Worm (Caenorhabditis elegans) whole organism, midembryonic: ENCODE measurements around the gene slc-17.4.

Experiments used
- T22C8.4 ChIP-seq: fragments of 200-800 bp; sonication (Bioruptor generic); IDR thresholded peaks from 2 replicates; pipeline ENCODE4 v1.3.6; 2022; ENCODE audit warnings: missing genetic modification characterization, missing compliant biosample characterization
- cog-1 ChIP-seq: sonication (generic microtip); optimal IDR thresholded peaks from 2 replicates; lab custom pipeline; 2016; ENCODE audit warnings: missing genetic modification characterization, missing compliant biosample characterization
- flt-1 ChIP-seq: fragments of 200-800 bp; sonication (Bioruptor generic); IDR thresholded peaks from 2 replicates; pipeline ENCODE4 v1.3.6; 2022; ENCODE audit warnings: missing genetic modification characterization, missing compliant biosample characterization
- klf-2 ChIP-seq: fragments of 200-800 bp; sonication (Bioruptor generic); conservative IDR thresholded peaks from 2 replicates; pipeline ENCODE4 v1.3.6; 2022; ENCODE audit warnings: missing genetic modification reagents, missing genetic modification characterization, missing compliant biosample characterization
- med-1 ChIP-seq: sonication (generic microtip); optimal IDR thresholded peaks from 2 replicates; lab custom pipeline; 2017; ENCODE audit warnings: missing genetic modification characterization, mild to moderate bottlenecking, missing compliant biosample characterization, antibody characterized with exemption, missing genetic modification reagents; ENCODE audit not compliant: insufficient read depth
- ref-1 ChIP-seq: fragments of 200-800 bp; sonication (Bioruptor generic); conservative IDR thresholded peaks from 2 replicates; pipeline ENCODE4 v1.3.6; 2022; ENCODE audit warnings: missing genetic modification reagents, missing genetic modification characterization, missing compliant biosample characterization
- tab-1 ChIP-seq: fragments of 200-800 bp; sonication (Bioruptor generic); IDR thresholded peaks from 2 replicates; pipeline ENCODE4 v1.3.6; 2022; ENCODE audit warnings: missing genetic modification characterization, missing compliant biosample characterization
- ztf-23 ChIP-seq: fragments of 200-800 bp; sonication (Bioruptor generic); IDR thresholded peaks from 2 replicates; pipeline ENCODE4 v1.3.6; 2022; ENCODE audit warnings: missing genetic modification reagents, missing genetic modification characterization, missing compliant biosample characterization
- ztf-29 ChIP-seq: fragments of 200-800 bp; sonication (Bioruptor generic); IDR thresholded peaks from 2 replicates; pipeline ENCODE4 v1.3.6; 2022; ENCODE audit warnings: missing genetic modification reagents, missing genetic modification characterization, missing compliant biosample characterization

slc-17.4 gene

ce11 chrIV:17291629-17292199, at the start of gene slc-17.4, which contains the start of gene T28F3.11:
slc-17.4 (minus strand) TSS chrIV:17291733.
T28F3.11 (minus strand) TSS chrIV:17291679.
- TF ChIP-seq med-1, result no peak
- TF ChIP-seq cog-1 (tag; lab: Kevin White, UChicago), result no peak

ce11 chrIV:17341033-17341432, 49.5 kb upstream of the slc-17.4 start:
- TF ChIP-seq med-1 (no peak), ref-1 (GFP tag; lab: Robert Waterston, UW) (no peak), ztf-23 (GFP tag; lab: Robert Waterston, UW) (no peak), tab-1 (GFP tag; lab: Robert Waterston, UW) (no peak), cog-1 (tag; lab: Kevin White, UChicago) (no peak), flt-1 (GFP tag; lab: Robert Waterston, UW) (no peak), ztf-29 (no peak), T22C8.4 (GFP tag; lab: Robert Waterston, UW) (no peak), klf-2 (GFP tag; lab: Robert Waterston, UW) (no peak)

- TF ChIP-seq ztf-29, result no peak
- no peak for TF ChIP-seq cog-1 (tag; lab: Kevin White, UChicago)
- no peak for TF ChIP-seq flt-1 (GFP tag; lab: Robert Waterston, UW)
- no peak for TF ChIP-seq klf-2 (GFP tag; lab: Robert Waterston, UW)
- no peak for TF ChIP-seq ztf-23 (GFP tag; lab: Robert Waterston, UW)
- no peak for TF ChIP-seq tab-1 (GFP tag; lab: Robert Waterston, UW)
- no peak for TF ChIP-seq ref-1 (GFP tag; lab: Robert Waterston, UW)
- no peak for TF ChIP-seq med-1
- no peak for TF ChIP-seq T22C8.4 (GFP tag; lab: Robert Waterston, UW)
These were observed 47.5 kb upstream of the slc-17.4 start, which contains the start of gene C49C3.10 for ce11 chrIV:17338920-17339510. C49C3.10 (minus strand) TSS chrIV:17338970.

- TF ChIP-seq flt-1 (GFP tag; lab: Robert Waterston, UW) (no peak), cog-1 (tag; lab: Kevin White, UChicago) (no peak), tab-1 (GFP tag; lab: Robert Waterston, UW) (no peak), T22C8.4 (GFP tag; lab: Robert Waterston, UW) (no peak), med-1 (no peak), klf-2 (GFP tag; lab: Robert Waterston, UW) (no peak), ztf-23 (GFP tag; lab: Robert Waterston, UW) (no peak), ref-1 (GFP tag; lab: Robert Waterston, UW) (no peak), ztf-29 (no peak)
These were observed 43.5 kb upstream of the slc-17.4 start, which contains the start of gene C49C3.8 for ce11 chrIV:17335031-17335430. C49C3.8 (plus strand) TSS chrIV:17335203.

- TF ChIP-seq ztf-23 (GFP tag; lab: Robert Waterston, UW) (no peak), tab-1 (GFP tag; lab: Robert Waterston, UW) (no peak), ztf-29 (no peak), cog-1 (tag; lab: Kevin White, UChicago) (no peak), med-1 (no peak), T22C8.4 (GFP tag; lab: Robert Waterston, UW) (no peak)
These were observed 42.2 kb upstream of the slc-17.4 start, which contains the start of gene C49C3.15 for ce11 chrIV:17333542-17334281. C49C3.15 (plus strand) TSS chrIV:17334231.

- TF ChIP-seq ref-1 (GFP tag; lab: Robert Waterston, UW) (no peak), cog-1 (tag; lab: Kevin White, UChicago) (no peak), med-1 (no peak), ztf-23 (GFP tag; lab: Robert Waterston, UW) (no peak), klf-2 (GFP tag; lab: Robert Waterston, UW) (no peak), flt-1 (GFP tag; lab: Robert Waterston, UW) (no peak), T22C8.4 (GFP tag; lab: Robert Waterston, UW) (no peak), ztf-29 (no peak), tab-1 (GFP tag; lab: Robert Waterston, UW) (no peak)
These were observed 40.7 kb upstream of the slc-17.4 start, which contains the start of gene C49C3.7 for ce11 chrIV:17332261-17332660. C49C3.7 (plus strand) TSS chrIV:17332561.

ce11 chrIV:17331100-17331577, 39.6 kb upstream of the slc-17.4 start, which contains the start of gene C49C3.6:
C49C3.6 (plus strand) TSS chrIV:17331527.
- TF ChIP-seq ztf-23 (GFP tag; lab: Robert Waterston, UW), result no peak
- TF ChIP-seq flt-1 (GFP tag; lab: Robert Waterston, UW), result no peak
- no peak for TF ChIP-seq ref-1 (GFP tag; lab: Robert Waterston, UW)
- no peak for TF ChIP-seq T22C8.4 (GFP tag; lab: Robert Waterston, UW)
- no peak for TF ChIP-seq cog-1 (tag; lab: Kevin White, UChicago)
- TF ChIP-seq tab-1 (GFP tag; lab: Robert Waterston, UW), result no peak
- no peak for TF ChIP-seq ztf-29
- TF ChIP-seq klf-2 (GFP tag; lab: Robert Waterston, UW), result no peak
- no peak for TF ChIP-seq med-1

- TF ChIP-seq klf-2 (GFP tag; lab: Robert Waterston, UW) (no peak), ztf-23 (GFP tag; lab: Robert Waterston, UW) (no peak), T22C8.4 (GFP tag; lab: Robert Waterston, UW) (no peak), ztf-29 (no peak), ref-1 (GFP tag; lab: Robert Waterston, UW) (no peak), tab-1 (GFP tag; lab: Robert Waterston, UW) (no peak), cog-1 (tag; lab: Kevin White, UChicago) (no peak), flt-1 (GFP tag; lab: Robert Waterston, UW) (no peak), med-1 (no peak)
These were observed 37.3 kb upstream of the slc-17.4 start, which contains the start of gene ceh-88 for ce11 chrIV:17328834-17329233. ceh-88 (plus strand) TSS chrIV:17329188.

- no peak for TF ChIP-seq tab-1 (GFP tag; lab: Robert Waterston, UW)
- no peak for TF ChIP-seq ztf-23 (GFP tag; lab: Robert Waterston, UW)
These were observed 28.9 kb upstream of the slc-17.4 start, which contains the start of gene C49C3.4 for ce11 chrIV:17320445-17320844. C49C3.4 (plus strand) TSS chrIV:17320795.
